Worm (Caenorhabditis elegans) whole organism, late embryonic: Measurements from ENCODE around the gene C10G8.2.

ENCODE experiments used
- ama-1 ChIP-seq: fragments of 150-350 bp; optimal IDR thresholded peaks from 2 replicates; lab custom pipeline; 2014
- ceh-22 ChIP-seq: sonication (generic microtip); optimal IDR thresholded peaks from 2 replicates; lab custom pipeline; 2017; ENCODE audit warnings: missing biosample characterization, missing genetic modification characterization
- ets-4 ChIP-seq: sonication (generic microtip); optimal IDR thresholded peaks from 2 replicates; lab custom pipeline; 2016; ENCODE audit warnings: missing genetic modification characterization, missing compliant biosample characterization
- fkh-10 ChIP-seq: fragments of 150-350 bp; optimal IDR thresholded peaks from 2 replicates; lab custom pipeline; 2014; ENCODE audit warnings: missing biosample characterization, missing genetic modification reagents, missing genetic modification characterization
- gmeb-2 ChIP-seq: sonication (generic microtip); optimal IDR thresholded peaks from 2 replicates; lab custom pipeline; 2016; ENCODE audit warnings: missing genetic modification characterization, inconsistent platforms, missing compliant biosample characterization
- pax-1 ChIP-seq: fragments of 150-350 bp; optimal IDR thresholded peaks from 2 replicates; lab custom pipeline; 2014; ENCODE audit warnings: missing biosample characterization, missing genetic modification characterization

DNA sequence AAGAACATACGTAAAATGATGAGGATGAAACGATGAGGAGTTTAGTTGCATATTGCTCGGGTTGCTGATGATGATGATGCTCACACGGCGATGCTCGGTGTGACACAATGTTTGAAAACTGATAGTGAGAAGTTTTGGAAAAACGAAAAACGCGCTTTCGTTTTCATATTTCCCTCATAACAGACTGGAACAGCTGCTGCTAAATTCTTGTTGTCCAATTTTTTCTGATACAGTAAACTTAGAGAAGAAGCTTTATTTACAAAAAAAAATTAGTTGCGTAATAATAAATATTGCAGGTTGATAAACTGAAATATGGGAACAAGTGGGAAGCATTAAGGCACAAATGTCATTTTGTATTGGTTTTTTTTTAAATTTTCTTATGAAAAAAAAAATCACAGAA lies 10.4 kb downstream of the C10G8.2 start, which contains the start of gene ceh-33:
- TF ChIP-seq gmeb-2, result no peak
- no peak for TF ChIP-seq pax-1 (tag; lab: Kevin White, UChicago)
- TF ChIP-seq ets-4, result no peak
- TF ChIP-seq ama-1, result no peak
- TF ChIP-seq fkh-10 (GFP tag; lab: Kevin White, UChicago), result no peak
- TF ChIP-seq ceh-22 (tag; lab: Kevin White, UChicago), result no peak
